Worm (Caenorhabditis elegans) whole organism, L1 larva: ENCODE measurements around the gene F35H8.1.

Experiments
- C16A3.4 ChIP-seq: fragments of 150-350 bp; optimal IDR thresholded peaks from 2 replicates; lab custom pipeline; 2014; ENCODE audit warnings: missing biosample characterization, missing genetic modification characterization
- Y116A8C.19 ChIP-seq: sonication (generic microtip); optimal IDR thresholded peaks from 2 replicates; lab custom pipeline; 2016; ENCODE audit warnings: missing compliant biosample characterization, missing genetic modification characterization, borderline replicate concordance
- aha-1 ChIP-seq: fragments of 150-350 bp; optimal IDR thresholded peaks from 2 replicates; lab custom pipeline; 2014; ENCODE audit warnings: missing biosample characterization, missing genetic modification characterization
- alr-1 ChIP-seq: fragments of 200-800 bp; sonication (Bioruptor generic); optimal IDR thresholded peaks from 2 replicates; lab custom pipeline; 2018; ENCODE audit warnings: borderline replicate concordance, mild to moderate bottlenecking, missing genetic modification characterization, missing compliant biosample characterization
- aly-2 ChIP-seq: fragments of 150-350 bp; optimal IDR thresholded peaks from 2 replicates; lab custom pipeline; 2014; ENCODE audit warnings: missing biosample characterization, missing genetic modification characterization
- ceh-82 ChIP-seq, 3 experiments: fragments of 150-350 bp in 1 of 3; sonication (generic microtip) in 2 of 3; optimal IDR thresholded peaks; 2 replicates each; lab custom pipeline; 2014 to 2017; ENCODE audit warnings: missing biosample characterization in 3 of 3, missing genetic modification characterization in 3 of 3
- dpl-1 ChIP-seq, 3 experiments: fragments of 150-350 bp in 2 of 3; sonication (generic microtip) in 1 of 3; optimal IDR thresholded peaks; 2 replicates each; lab custom pipeline; 2014 to 2017; ENCODE audit warnings: missing biosample characterization in 3 of 3, missing genetic modification characterization in 3 of 3, missing genetic modification reagents in 3 of 3
- egl-13 ChIP-seq: sonication (generic microtip); optimal IDR thresholded peaks from 2 replicates; lab custom pipeline; 2016; ENCODE audit warnings: missing genotype, missing genetic modification reagents, missing genetic modification characterization, missing compliant biosample characterization
- elt-2 ChIP-seq: sonication (generic microtip); optimal IDR thresholded peaks from 2 replicates; lab custom pipeline; 2016; ENCODE audit warnings: missing genetic modification characterization, mild to moderate bottlenecking, inconsistent platforms, missing compliant biosample characterization, missing genetic modification reagents
- elt-3 ChIP-seq, 6 experiments: fragments of 150-350 bp in 1 of 6; sonication (generic microtip); optimal IDR thresholded peaks; 2 replicates each; lab custom pipeline; 2017 to 2018; ENCODE audit warnings: missing biosample characterization in 6 of 6, missing genetic modification characterization in 6 of 6, inconsistent platforms in 1 of 6
- ets-5 ChIP-seq: fragments of 200-800 bp; sonication (Bioruptor generic); IDR thresholded peaks from 2 replicates; pipeline ENCODE4 v1.3.6; 2022; ENCODE audit warnings: missing genetic modification characterization, missing compliant biosample characterization
- hlh-17 ChIP-seq: fragments of 200-800 bp; sonication (Bioruptor generic); optimal IDR thresholded peaks from 2 replicates; lab custom pipeline; 2018; ENCODE audit warnings: missing genetic modification characterization, mild to moderate bottlenecking, missing compliant biosample characterization, moderate library complexity, borderline replicate concordance
- hlh-4 ChIP-seq: sonication (generic microtip); optimal IDR thresholded peaks from 2 replicates; lab custom pipeline; 2016; ENCODE audit warnings: mild to moderate bottlenecking, missing genetic modification characterization, missing compliant biosample characterization
- hpl-2 ChIP-seq: fragments of 150-350 bp; optimal IDR thresholded peaks from 2 replicates; lab custom pipeline; 2014; ENCODE audit warnings: missing biosample characterization, missing genetic modification reagents, missing genetic modification characterization
- lin-13 ChIP-seq: fragments of 150-350 bp; optimal IDR thresholded peaks from 2 replicates; lab custom pipeline; 2014; ENCODE audit warnings: missing biosample characterization, missing genetic modification reagents, missing genetic modification characterization
- lin-14 ChIP-seq: fragments of 200-800 bp; sonication (Bioruptor generic); optimal IDR thresholded peaks from 2 replicates; lab custom pipeline; 2018; ENCODE audit warnings: mild to moderate bottlenecking, missing genetic modification characterization, moderate library complexity, missing compliant biosample characterization
- lin-35 ChIP-seq, 2 experiments: fragments of 150-350 bp; optimal IDR thresholded peaks; 2 replicates each; lab custom pipeline; 2014; ENCODE audit warnings: missing biosample characterization in 2 of 2, missing genetic modification characterization in 2 of 2, missing genetic modification reagents in 2 of 2
- lsy-2 ChIP-seq, 2 experiments: fragments of 150-350 bp; optimal IDR thresholded peaks; 2 replicates each; lab custom pipeline; 2014; ENCODE audit warnings: missing biosample characterization in 2 of 2, missing genetic modification characterization in 2 of 2
- mab-9 ChIP-seq: fragments of 200-800 bp; sonication (Bioruptor generic); IDR thresholded peaks from 2 replicates; pipeline ENCODE4 v1.3.6; 2022; ENCODE audit warnings: missing genetic modification reagents, missing genetic modification characterization, missing compliant biosample characterization
- nhr-19 ChIP-seq: fragments of 200-800 bp; sonication (Bioruptor generic); conservative IDR thresholded peaks from 2 replicates; pipeline ENCODE4 v1.3.6; 2022; ENCODE audit warnings: missing genetic modification characterization, missing compliant biosample characterization
- nhr-28 ChIP-seq: fragments of 150-350 bp; optimal IDR thresholded peaks from 2 replicates; lab custom pipeline; 2014; ENCODE audit warnings: missing biosample characterization, missing genetic modification characterization
- nhr-47 ChIP-seq: sonication (generic microtip); optimal IDR thresholded peaks from 2 replicates; lab custom pipeline; 2016; ENCODE audit warnings: mild to moderate bottlenecking, missing genetic modification characterization, moderate library complexity, missing compliant biosample characterization
- nhr-71 ChIP-seq: sonication (generic microtip); optimal IDR thresholded peaks from 2 replicates; lab custom pipeline; 2016; ENCODE audit warnings: mild to moderate bottlenecking, missing genetic modification characterization, moderate library complexity, missing compliant biosample characterization
- nhr-76 ChIP-seq: sonication (generic microtip); optimal IDR thresholded peaks from 2 replicates; lab custom pipeline; 2017; ENCODE audit warnings: missing biosample characterization, missing genetic modification characterization
- nhr-84 ChIP-seq: sonication (generic microtip); optimal IDR thresholded peaks from 2 replicates; lab custom pipeline; 2017; ENCODE audit warnings: missing biosample characterization, missing genetic modification characterization
- nhr-85 ChIP-seq: sonication (generic microtip); peaks from one replicate; lab custom pipeline; 2016; ENCODE audit warnings: missing genetic modification characterization, inconsistent platforms, missing compliant biosample characterization
- nhr-90 ChIP-seq: sonication (generic microtip); optimal IDR thresholded peaks from 2 replicates; lab custom pipeline; 2016; ENCODE audit warnings: mild to moderate bottlenecking, missing genetic modification characterization, missing compliant biosample characterization; ENCODE audit not compliant: poor library complexity
- skn-1 ChIP-seq: fragments of 150-350 bp; optimal IDR thresholded peaks from 2 replicates; lab custom pipeline; 2014; ENCODE audit warnings: missing biosample characterization, missing genetic modification characterization
- snu-23 ChIP-seq: sonication (generic microtip); optimal IDR thresholded peaks from 2 replicates; lab custom pipeline; 2016; ENCODE audit warnings: missing genetic modification characterization, missing compliant biosample characterization
- sup-37 ChIP-seq: fragments of 200-800 bp; sonication (Bioruptor generic); optimal IDR thresholded peaks from 2 replicates; lab custom pipeline; 2018; ENCODE audit warnings: mild to moderate bottlenecking, missing genetic modification characterization, missing compliant biosample characterization
- tbx-2 ChIP-seq: sonication (generic microtip); optimal IDR thresholded peaks from 2 replicates; lab custom pipeline; 2016; ENCODE audit warnings: missing genetic modification characterization, missing compliant biosample characterization
- unc-130 ChIP-seq: fragments of 150-350 bp; optimal IDR thresholded peaks from 2 replicates; lab custom pipeline; 2017; ENCODE audit warnings: missing biosample characterization, missing genetic modification characterization, inconsistent platforms
- unc-30 ChIP-seq: sonication (generic microtip); optimal IDR thresholded peaks from 2 replicates; lab custom pipeline; 2017; ENCODE audit warnings: missing biosample characterization, missing genetic modification characterization
- vab-15 ChIP-seq: sonication (generic microtip); optimal IDR thresholded peaks from 2 replicates; lab custom pipeline; 2017; ENCODE audit warnings: missing genotype, mild to moderate bottlenecking, missing genetic modification characterization, missing compliant biosample characterization
- xbp-1 ChIP-seq: sonication (generic microtip); optimal IDR thresholded peaks from 2 replicates; lab custom pipeline; 2016; ENCODE audit warnings: missing genetic modification characterization, missing compliant biosample characterization
- ztf-11 ChIP-seq, 2 experiments: sonication (generic microtip); optimal IDR thresholded peaks; 2 replicates each; lab custom pipeline; 2016 to 2017; ENCODE audit warnings: missing genetic modification characterization in 2 of 2, missing biosample characterization in 1 of 2, missing compliant biosample characterization in 1 of 2

The F35H8.1 gene

DNA sequence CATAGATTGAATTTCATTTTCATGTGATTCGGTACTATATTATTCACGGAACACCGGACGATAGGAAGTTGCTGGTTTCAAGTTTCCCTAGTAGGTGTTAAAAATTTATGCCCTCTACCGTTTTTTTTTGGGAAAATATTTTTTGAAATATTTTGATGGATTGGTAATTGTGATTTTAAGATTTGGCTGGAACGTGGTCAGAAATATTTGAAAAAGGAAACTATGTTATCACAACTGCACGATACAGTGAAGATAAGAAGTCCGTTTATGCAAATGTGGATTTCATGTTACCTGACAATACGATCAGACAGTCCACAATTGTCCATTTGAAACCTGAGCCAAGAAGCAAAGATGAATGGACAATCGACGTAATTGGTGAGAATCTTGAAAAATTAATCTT, 30.1 kb downstream of the F35H8.1 start, which contains the start of gene AH6.17:
TSS of gene AH6.17 (plus strand) at position 185 of the 400 bp plus-strand sequence.
- TF ChIP-seq ztf-11 (tag; optimal IDR thresholded peaks at IDR 0.05; lab: Kevin White, UChicago) (no peak), vab-15 (tag; lab: Kevin White, UChicago) (no peak), lin-13 (GFP tag; lab: Kevin White, UChicago) (no peak), lsy-2 (tag; optimal IDR thresholded peaks at IDR 0.05; lab: Kevin White, UChicago) (no peak), nhr-47 (no peak), nhr-84 (tag; lab: Kevin White, UChicago) (no peak), hlh-4 (tag; lab: Kevin White, UChicago) (no peak), nhr-71 (tag; lab: Kevin White, UChicago) (no peak), unc-30 (tag; lab: Kevin White, UChicago) (no peak), dpl-1 (GFP tag; optimal IDR thresholded peaks at IDR 0.05; lab: Kevin White, UChicago) (no peak), lin-14 (no peak), elt-2 (tag; lab: Kevin White, UChicago) (no peak), aha-1 (tag; lab: Kevin White, UChicago) (no peak), nhr-19 (GFP tag; lab: Robert Waterston, UW) (no peak)
- TF ChIP-seq, all 84 proteins: peak for 0

DNA sequence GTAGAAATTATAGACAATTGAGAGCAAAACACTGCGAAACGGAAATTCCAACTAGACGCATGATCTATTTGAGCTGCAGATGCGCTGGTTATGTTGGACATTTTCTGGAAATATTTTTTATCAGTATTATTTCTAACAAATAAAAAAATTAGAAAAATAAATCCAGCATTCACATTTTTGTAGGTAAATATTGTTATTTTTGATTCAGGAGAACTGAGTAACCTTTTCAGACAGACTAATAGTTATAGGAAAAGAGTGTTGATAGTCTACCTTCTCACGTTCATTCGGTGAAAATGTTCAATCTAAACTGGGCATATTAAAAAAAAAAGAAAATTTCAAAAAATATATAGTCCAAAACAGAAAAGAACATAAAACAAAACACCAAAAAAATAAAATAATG, 31.5 kb downstream of the F35H8.1 start, which contains the start of gene sra-1:
TSS of gene sra-1 (minus strand) at position 101 of the 400 bp plus-strand sequence.
- TF ChIP-seq lin-13 (GFP tag; lab: Kevin White, UChicago) (no peak), nhr-28 (tag; lab: Kevin White, UChicago) (no peak), ceh-82 (tag; optimal IDR thresholded peaks at IDR 0.05; lab: Kevin White, UChicago) (no peak), hlh-17 (GFP tag; lab: Kevin White, UChicago) (no peak), mab-9 (GFP tag; lab: Robert Waterston, UW) (no peak), snu-23 (GFP tag; lab: Kevin White, UChicago) (no peak), C16A3.4 (no peak), Y116A8C.19 (tag; lab: Kevin White, UChicago) (no peak), alr-1 (tag; lab: Kevin White, UChicago) (no peak), unc-130 (tag; lab: Kevin White, UChicago) (no peak), tbx-2 (no peak)

DNA sequence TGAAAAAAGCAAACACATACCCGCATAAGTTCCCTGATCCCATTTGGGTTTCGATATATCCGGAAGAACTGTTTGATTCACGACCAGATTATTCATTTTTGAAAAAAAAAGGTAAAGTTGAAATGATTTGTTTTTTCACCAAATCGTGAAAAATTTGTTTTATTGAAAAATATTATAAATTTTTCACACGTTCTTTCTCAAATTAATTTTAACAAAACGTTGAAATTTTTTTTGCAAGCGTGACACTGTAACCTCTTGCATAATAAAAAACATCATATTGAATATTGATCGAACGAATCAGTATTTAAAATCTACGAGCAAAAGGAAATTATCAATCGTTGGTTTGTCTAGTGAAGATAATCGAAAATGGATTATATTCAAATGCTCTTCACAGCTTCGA, 34.3 kb downstream of the F35H8.1 start, which contains the start of the genes sfxn-1.1 and AH6.3:
TSS of gene sfxn-1.1 (minus strand) at position 101 of the 400 bp plus-strand sequence.
TSS of gene AH6.3 (plus strand) at position 275 of the 400 bp plus-strand sequence.
- TF ChIP-seq sup-37 (GFP tag; lab: Kevin White, UChicago), result no peak
- TF ChIP-seq elt-3 (tag; optimal IDR thresholded peaks at IDR 0.05; lab: Kevin White, UChicago), result no peak
- no peak for TF ChIP-seq xbp-1 (tag; lab: Kevin White, UChicago)
- TF ChIP-seq egl-13 (tag; lab: Kevin White, UChicago), result no peak
- no peak for TF ChIP-seq lin-35 (GFP tag; optimal IDR thresholded peaks at IDR 0.05; lab: Kevin White, UChicago)
- no peak for TF ChIP-seq skn-1
- TF ChIP-seq aly-2 (tag; lab: Kevin White, UChicago), result no peak
- no peak for TF ChIP-seq tbx-2
- TF ChIP-seq nhr-76 (tag; lab: Kevin White, UChicago), result no peak
- no peak for TF ChIP-seq elt-2 (tag; lab: Kevin White, UChicago)
- TF ChIP-seq hpl-2 (GFP tag; lab: Kevin White, UChicago), result no peak
- TF ChIP-seq ets-5 (GFP tag; lab: Robert Waterston, UW), result no peak
- TF ChIP-seq nhr-28 (tag; lab: Kevin White, UChicago), result no peak
- no peak for TF ChIP-seq nhr-85 (tag; lab: Kevin White, UChicago)
- TF ChIP-seq nhr-90 (tag; lab: Kevin White, UChicago), result no peak
- TF ChIP-seq nhr-19 (GFP tag; lab: Robert Waterston, UW), result no peak
